Worm (Caenorhabditis elegans): ENCODE data around the gene Y50D7A.10.

The Y50D7A.10 gene

ce11 chrIII:343346-344220 lies 28.3 kb downstream of the Y50D7A.10 start (continued):
- TF ChIP-seq nhr-111 (GFP tag; optimal IDR thresholded peaks at IDR 0.05) (no peak), daf-19 (GFP tag; conservative IDR thresholded peaks at IDR 0.05) (0 out of 2 replicates have a peak, but pooled peaks have one; percentile 38), lin-1 (GFP tag; IDR thresholded peaks at IDR 0.05) (no peak), rbr-2 (tag; optimal IDR thresholded peaks at IDR 0.05) (peak; percentile 45), mep-1 (tag; optimal IDR thresholded peaks at IDR 0.05) (no peak), skn-1 (tag; optimal IDR thresholded peaks at IDR 0.05) (no peak), mes-2 (tag; optimal IDR thresholded peaks at IDR 0.05; ENCODE audit: poor library complexity, severe bottlenecking) (peak; percentile 49), unc-62 (GFP tag; optimal IDR thresholded peaks at IDR 0.05 in 1 of 2) (peak in 1 of 2 experiments; percentile 95), unc-62 (tag; optimal IDR thresholded peaks at IDR 0.05) (no peak), Y105C5A.15 (GFP tag; IDR thresholded peaks at IDR 0.05) (0 out of 2 replicates have a peak, but pooled peaks have one; percentile 18), nhr-77 (tag; optimal IDR thresholded peaks at IDR 0.05) (no peak), F37D6.2 (tag; optimal IDR thresholded peaks at IDR 0.05) (peak; percentile 12), ZK546.5 (tag; optimal IDR thresholded peaks at IDR 0.05) (no peak), daf-8 (GFP tag; IDR thresholded peaks at IDR 0.05) (no peak), hlh-30 (tag; optimal IDR thresholded peaks at IDR 0.05; ENCODE audit: insufficient read depth) (no peak), ctbp-1 (GFP tag; IDR thresholded peaks at IDR 0.05) (peak; percentile 64; the same call in 1 of the 2 replicates), ceh-28 (tag; optimal IDR thresholded peaks at IDR 0.05) (no peak), lim-7 (GFP tag; IDR thresholded peaks at IDR 0.05) (no peak), Y5F2A.4 (GFP tag; optimal IDR thresholded peaks at IDR 0.05) (no peak), madf-9 (GFP tag; conservative IDR thresholded peaks at IDR 0.05) (no peak), ztf-11 (tag; optimal IDR thresholded peaks at IDR 0.05) (no peak), nhr-41 (GFP tag; IDR thresholded peaks at IDR 0.05) (no peak), daf-16 (GFP tag; optimal IDR thresholded peaks at IDR 0.05) (no peak), daf-16 (tag; optimal IDR thresholded peaks at IDR 0.05) (peak; percentile 52), ces-1 (GFP tag; optimal IDR thresholded peaks at IDR 0.05) (no peak), mdl-1 (tag; optimal IDR thresholded peaks at IDR 0.05) (no peak)

DNA sequence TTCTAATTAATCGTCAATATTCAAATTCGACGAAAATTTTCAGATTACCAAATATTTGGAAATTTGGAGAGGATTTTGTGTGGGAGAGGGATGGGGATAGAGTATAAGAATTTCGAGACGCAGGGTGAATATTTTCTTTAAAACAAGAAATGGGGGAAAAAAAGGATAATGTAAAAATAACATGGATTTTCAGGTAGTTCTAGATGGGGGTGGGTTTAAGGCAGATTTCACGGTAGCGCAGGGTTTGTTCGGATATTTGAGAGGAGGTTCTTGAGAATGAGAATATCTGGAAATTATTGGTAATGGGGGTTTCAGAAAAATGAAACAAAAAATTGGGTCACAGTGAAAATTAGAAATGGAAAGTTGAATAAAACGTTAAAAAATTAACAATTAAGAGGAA lies 29.1 kb downstream of the Y50D7A.10 start:
- 0 out of 2 replicates have a peak, but pooled peaks have one; percentile 11 for TF ChIP-seq php-3 (GFP tag; IDR thresholded peaks at IDR 0.05)
- TF ChIP-seq T20F7.1 (GFP tag; optimal IDR thresholded peaks at IDR 0.05), result no peak
- TF ChIP-seq dmd-6 (GFP tag; IDR thresholded peaks at IDR 0.05), result no peak
- TF ChIP-seq zip-2 (tag; optimal IDR thresholded peaks at IDR 0.05), result no peak
- TF ChIP-seq lin-38 (GFP tag; IDR thresholded peaks at IDR 0.05), result no peak
- TF ChIP-seq spr-3 (GFP tag; optimal IDR thresholded peaks at IDR 0.05), result no peak
- TF ChIP-seq ces-1 (GFP tag; optimal IDR thresholded peaks at IDR 0.05), result no peak
- TF ChIP-seq lin-13 (GFP tag; optimal IDR thresholded peaks at IDR 0.05), result no peak
- no peak for TF ChIP-seq nhr-111 (GFP tag; optimal IDR thresholded peaks at IDR 0.05)
- TF ChIP-seq rbr-2 (tag; optimal IDR thresholded peaks at IDR 0.05), result no peak
- TF ChIP-seq pha-4 (GFP tag; IDR thresholded peaks at IDR 0.05), result no peak
- TF ChIP-seq pha-4 (tag; optimal IDR thresholded peaks at IDR 0.05), result no peak
- peak; percentile 44 for TF ChIP-seq mes-2 (tag; optimal IDR thresholded peaks at IDR 0.05; ENCODE audit: poor library complexity, severe bottlenecking)
- TF ChIP-seq unc-39 (tag; optimal IDR thresholded peaks at IDR 0.05), result no peak
- TF ChIP-seq nhr-6 (tag; optimal IDR thresholded peaks at IDR 0.05), result no peak
- TF ChIP-seq F26F4.8 (GFP tag; conservative IDR thresholded peaks at IDR 0.05), result peak; percentile 28; the same call in 1 of the 2 replicates
- TF ChIP-seq ceh-32 (tag; optimal IDR thresholded peaks at IDR 0.05; ENCODE audit: poor library complexity), result no peak
- TF ChIP-seq hlh-11 (tag; optimal IDR thresholded peaks at IDR 0.05), result peak; percentile 24
- TF ChIP-seq unc-130 (GFP tag; optimal IDR thresholded peaks at IDR 0.05), result no peak
- TF ChIP-seq mep-1 (tag; optimal IDR thresholded peaks at IDR 0.05), result peak; percentile 67
- no peak for TF ChIP-seq Y75B8A.6 (GFP tag; IDR thresholded peaks at IDR 0.05)
- TF ChIP-seq zfp-3 (GFP tag; conservative IDR thresholded peaks at IDR 0.05), result peak; percentile 22; the same call in 1 of the 2 replicates
- TF ChIP-seq madf-5 (GFP tag; IDR thresholded peaks at IDR 0.05), result no peak
- no peak for TF ChIP-seq R02D3.7 (tag; optimal IDR thresholded peaks at IDR 0.05)
- TF ChIP-seq spr-1 (tag; optimal IDR thresholded peaks at IDR 0.05), result peak; percentile 33
- TF ChIP-seq daf-16 (GFP tag; optimal IDR thresholded peaks at IDR 0.05), result peak in 1 of 2 experiments; percentile 9
- TF ChIP-seq daf-16 (tag; optimal IDR thresholded peaks at IDR 0.05), result no peak
- no peak for TF ChIP-seq dve-1 (tag; optimal IDR thresholded peaks at IDR 0.05; ENCODE audit: insufficient read depth)
- TF ChIP-seq aha-1 (tag), result peak; percentile 87
- TF ChIP-seq nhr-48 (tag; optimal IDR thresholded peaks at IDR 0.05), result no peak

Measured in whole organism, L4 larva.